Fruit fly (Drosophila melanogaster) whole organism, embryonic: ENCODE measurements around the gene CG8097.

Source experiments
- Aef1 ChIP-seq: fragments of 200-800 bp; sonication (Bioruptor generic); IDR thresholded peaks from 3 replicates; pipeline ENCODE4 v1.3.6; 2022; ENCODE audit warnings: missing biosample characterization, missing genetic modification characterization
- BEAF-32 ChIP-seq: fragments of 200-800 bp; sonication (Bioruptor generic); optimal IDR thresholded peaks from 3 replicates; lab custom pipeline; 2017; ENCODE audit warnings: missing biosample characterization, missing genetic modification characterization, mild to moderate bottlenecking, moderate library complexity, missing genetic modification reagents
- CG10543 ChIP-seq: fragments of 200-800 bp; sonication (Bioruptor generic); optimal IDR thresholded peaks from 3 replicates; lab custom pipeline; 2017; ENCODE audit warnings: missing biosample characterization, mild to moderate bottlenecking, missing genetic modification characterization, moderate library complexity
- CG11398 ChIP-seq: fragments of 200-800 bp; sonication (Bioruptor generic); optimal IDR thresholded peaks from 2 replicates; lab custom pipeline; 2016; ENCODE audit warnings: missing biosample characterization, missing genetic modification characterization
- CG11456 ChIP-seq: fragments of 200-800 bp; sonication (Bioruptor generic); IDR thresholded peaks from 3 replicates; pipeline ENCODE4 v1.3.6; 2022; ENCODE audit warnings: missing biosample characterization, missing genetic modification characterization
- CG13287 ChIP-seq: fragments of 200-800 bp; sonication (Bioruptor generic); IDR thresholded peaks from 2 replicates; pipeline ENCODE4 v1.3.6; 2022; ENCODE audit warnings: missing biosample characterization, missing genetic modification characterization; ENCODE audit not compliant: partially characterized antibody
- CG13894 ChIP-seq: fragments of 200-800 bp; sonication (Bioruptor generic); optimal IDR thresholded peaks from 3 replicates; lab custom pipeline; 2018; ENCODE audit warnings: missing biosample characterization, mild to moderate bottlenecking, missing genetic modification characterization, moderate library complexity
- CG14860 ChIP-seq: fragments of 200-800 bp; sonication (Bioruptor generic); IDR thresholded peaks from 3 replicates; pipeline ENCODE4 v1.3.6; 2022; ENCODE audit warnings: missing biosample characterization, missing genetic modification characterization; ENCODE audit not compliant: partially characterized antibody
- CG15269 ChIP-seq: fragments of 200-800 bp; sonication (Bioruptor generic); optimal IDR thresholded peaks from 2 replicates; lab custom pipeline; 2018; ENCODE audit warnings: missing biosample characterization, mild to moderate bottlenecking, missing genetic modification characterization, moderate library complexity
- CG1529 ChIP-seq: fragments of 200-800 bp; sonication (Bioruptor generic); optimal IDR thresholded peaks from 3 replicates; lab custom pipeline; 2018; ENCODE audit warnings: missing biosample characterization, missing genetic modification characterization
- CG17328 ChIP-seq: fragments of 200-800 bp; sonication (Bioruptor generic); IDR thresholded peaks from 2 replicates; pipeline ENCODE4 v1.3.6; 2022; ENCODE audit warnings: missing biosample characterization, missing genetic modification characterization
- CG17568 ChIP-seq: fragments of 200-800 bp; sonication (Bioruptor generic); optimal IDR thresholded peaks from 2 replicates; lab custom pipeline; 2018; ENCODE audit warnings: missing biosample characterization, mild to moderate bottlenecking, missing genetic modification characterization, moderate library complexity
- CG2712 ChIP-seq: fragments of 200-800 bp; optimal IDR thresholded peaks from 3 replicates; lab custom pipeline; 2019; ENCODE audit warnings: missing biosample characterization, mild to moderate bottlenecking, missing genetic modification characterization, moderate library complexity
- CG2875 ChIP-seq: fragments of 200-800 bp; sonication (Bioruptor generic); optimal IDR thresholded peaks from 2 replicates; lab custom pipeline; 2017; ENCODE audit warnings: missing biosample characterization, mild to moderate bottlenecking, missing genetic modification characterization, missing genetic modification reagents
- CG33557 ChIP-seq: fragments of 200-800 bp; sonication (Bioruptor generic); optimal IDR thresholded peaks from 2 replicates; lab custom pipeline; 2019; ENCODE audit warnings: missing biosample characterization, mild to moderate bottlenecking, missing genetic modification characterization, moderate library complexity
- CG34422 ChIP-seq: fragments of 200-800 bp; sonication (Bioruptor generic); IDR thresholded peaks from 3 replicates; pipeline ENCODE4 v1.3.6; 2022; ENCODE audit warnings: missing biosample characterization, missing genetic modification characterization
- CG6791 ChIP-seq: fragments of 200-800 bp; sonication (Bioruptor generic); IDR thresholded peaks from 3 replicates; pipeline ENCODE4 v1.3.6; 2022; ENCODE audit warnings: missing biosample characterization, missing genetic modification characterization; ENCODE audit not compliant: partially characterized antibody
- CG6854 ChIP-seq: fragments of 200-800 bp; sonication (Bioruptor generic); optimal IDR thresholded peaks from 3 replicates; lab custom pipeline; 2017; ENCODE audit warnings: missing biosample characterization, mild to moderate bottlenecking, missing genetic modification characterization
- CG8388 ChIP-seq: fragments of 200-800 bp; sonication (Bioruptor generic); optimal IDR thresholded peaks from 2 replicates; lab custom pipeline; 2019; ENCODE audit warnings: missing biosample characterization, mild to moderate bottlenecking, missing genetic modification characterization, moderate library complexity
- D19A ChIP-seq: fragments of 200-800 bp; optimal IDR thresholded peaks from 3 replicates; lab custom pipeline; 2019; ENCODE audit warnings: missing biosample characterization, mild to moderate bottlenecking, missing genetic modification characterization, moderate library complexity
- Dip3 ChIP-seq: fragments of 200-800 bp; sonication (Bioruptor generic); optimal IDR thresholded peaks from 3 replicates; lab custom pipeline; 2016; ENCODE audit warnings: missing biosample characterization, missing genetic modification characterization
- Doc2 ChIP-seq: fragments of 200-800 bp; sonication (Bioruptor generic); IDR thresholded peaks from 2 replicates; pipeline ENCODE4 v1.3.6; 2022; ENCODE audit warnings: missing biosample characterization, missing genetic modification characterization
- Dp ChIP-seq: fragments of 200-800 bp; sonication (Bioruptor generic); optimal IDR thresholded peaks from 2 replicates; lab custom pipeline; 2018; ENCODE audit warnings: missing biosample characterization, mild to moderate bottlenecking, missing genetic modification characterization, moderate library complexity
- Ets97D ChIP-seq: fragments of 200-800 bp; sonication (Bioruptor generic); optimal IDR thresholded peaks from 3 replicates; lab custom pipeline; 2016; ENCODE audit warnings: missing biosample characterization, missing genetic modification characterization
- Hmx ChIP-seq: fragments of 200-800 bp; sonication (Bioruptor generic); optimal IDR thresholded peaks from 2 replicates; lab custom pipeline; 2016; ENCODE audit warnings: missing biosample characterization, missing genetic modification characterization
- Med ChIP-seq: fragments of 200-800 bp; sonication (Bioruptor generic); peaks from one replicate; lab custom pipeline; 2016; ENCODE audit warnings: missing biosample characterization, missing genetic modification characterization, mild to moderate bottlenecking, inconsistent platforms, moderate library complexity
- Meics ChIP-seq: fragments of 200-800 bp; sonication (Bioruptor generic); optimal IDR thresholded peaks from 2 replicates; lab custom pipeline; 2017; ENCODE audit warnings: missing biosample characterization, mild to moderate bottlenecking, missing genetic modification characterization
- Nf-YA ChIP-seq: fragments of 200-800 bp; sonication (Bioruptor generic); IDR thresholded peaks from 2 replicates; pipeline ENCODE4 v1.3.6; 2022; ENCODE audit warnings: missing biosample characterization, missing genetic modification characterization
- NfI ChIP-seq: fragments of 200-800 bp; sonication (Bioruptor generic); optimal IDR thresholded peaks from 3 replicates; lab custom pipeline; 2018; ENCODE audit warnings: missing biosample characterization, mild to moderate bottlenecking, missing genetic modification characterization, moderate library complexity
- Ptx1 ChIP-seq: fragments of 200-800 bp; sonication (Bioruptor generic); IDR thresholded peaks from 2 replicates; pipeline ENCODE4 v1.3.6; 2022; ENCODE audit warnings: missing biosample characterization, missing genetic modification characterization
- Sox102F ChIP-seq: fragments of 200-800 bp; sonication (Bioruptor generic); optimal IDR thresholded peaks from 2 replicates; lab custom pipeline; 2018; ENCODE audit warnings: missing biosample characterization, mild to moderate bottlenecking, missing genetic modification characterization, moderate library complexity
- Sry-δ ChIP-seq: fragments of 200-800 bp; sonication (Bioruptor generic); optimal IDR thresholded peaks from 2 replicates; lab custom pipeline; 2016; ENCODE audit warnings: missing biosample characterization, missing genetic modification characterization
- Trl ChIP-seq, 3 experiments: fragments of >200 bp in 2 of 3; fragments of 200-800 bp in 1 of 3; sonication (Bioruptor generic) in 1 of 3; optimal IDR thresholded peaks; 2 replicates in 1 of 3; 3 replicates in 2 of 3; lab custom pipeline; 2016 to 2017; ENCODE audit warnings: missing biosample characterization in 1 of 3, missing genetic modification characterization in 1 of 3
- ab ChIP-seq: fragments of 200-800 bp; sonication (Bioruptor generic); optimal IDR thresholded peaks from 2 replicates; lab custom pipeline; 2016; ENCODE audit warnings: missing biosample characterization, missing genetic modification characterization
- bcd ChIP-seq: fragments of 200-800 bp; sonication (Bioruptor generic); optimal IDR thresholded peaks from 2 replicates; lab custom pipeline; 2017; ENCODE audit warnings: missing biosample characterization, mild to moderate bottlenecking, missing genetic modification characterization
- cato ChIP-seq: fragments of 200-800 bp; sonication (Bioruptor generic); optimal IDR thresholded peaks from 2 replicates; lab custom pipeline; 2016; ENCODE audit warnings: missing biosample characterization, missing genetic modification characterization, borderline replicate concordance
- caup ChIP-seq: fragments of 200-800 bp; sonication (Bioruptor generic); optimal IDR thresholded peaks from 3 replicates; lab custom pipeline; 2017; ENCODE audit warnings: missing biosample characterization, mild to moderate bottlenecking, missing genetic modification characterization, moderate library complexity; ENCODE audit not compliant: severe bottlenecking
- dmrt11E ChIP-seq: fragments of 200-800 bp; sonication (Bioruptor generic); optimal IDR thresholded peaks from 3 replicates; lab custom pipeline; 2018; ENCODE audit warnings: missing biosample characterization, mild to moderate bottlenecking, missing genetic modification characterization, moderate library complexity
- gsb-n ChIP-seq: fragments of 200-800 bp; sonication (Bioruptor generic); optimal IDR thresholded peaks from 3 replicates; lab custom pipeline; 2018; ENCODE audit warnings: missing biosample characterization, mild to moderate bottlenecking, missing genetic modification characterization
- hbn ChIP-seq: fragments of 200-800 bp; sonication (Bioruptor generic); IDR thresholded peaks from 2 replicates; pipeline ENCODE4 v1.3.6; 2022; ENCODE audit warnings: missing biosample characterization, missing genetic modification characterization; ENCODE audit not compliant: partially characterized antibody
- onecut ChIP-seq: fragments of 200-800 bp; sonication (Bioruptor generic); IDR thresholded peaks from 2 replicates; pipeline ENCODE4 v1.3.6; 2022; ENCODE audit warnings: missing biosample characterization, missing genetic modification characterization
- pho ChIP-seq: fragments of 200-800 bp; sonication (Bioruptor generic); optimal IDR thresholded peaks from 2 replicates; lab custom pipeline; 2016; ENCODE audit warnings: missing biosample characterization, missing genetic modification characterization
- phol ChIP-seq: fragments of 200-800 bp; sonication (Bioruptor generic); optimal IDR thresholded peaks from 3 replicates; lab custom pipeline; 2018; ENCODE audit warnings: missing biosample characterization, mild to moderate bottlenecking, missing genetic modification characterization, moderate library complexity
- sc ChIP-seq, 3 experiments: fragments of >200 bp in 2 of 3; fragments of 200-800 bp in 1 of 3; sonication (Bioruptor generic) in 1 of 3; optimal IDR thresholded peaks; 2 replicates in 2 of 3; 3 replicates in 1 of 3; lab custom pipeline; 2017; ENCODE audit warnings: mild to moderate bottlenecking in 1 of 3, missing biosample characterization in 1 of 3, missing genetic modification characterization in 1 of 3, missing genetic modification reagents in 1 of 3
- schlank ChIP-seq: fragments of 200-800 bp; sonication (Bioruptor generic); optimal IDR thresholded peaks from 2 replicates; lab custom pipeline; 2018; ENCODE audit warnings: missing biosample characterization, mild to moderate bottlenecking, missing genetic modification characterization
- tio ChIP-seq: fragments of 200-800 bp; sonication (Bioruptor generic); optimal IDR thresholded peaks from 2 replicates; lab custom pipeline; 2017; ENCODE audit warnings: missing biosample characterization, missing genetic modification characterization, inconsistent platforms
- vnd ChIP-seq: fragments of 200-800 bp; sonication (Bioruptor generic); IDR thresholded peaks from 3 replicates; pipeline ENCODE4 v1.3.6; 2022; ENCODE audit warnings: missing biosample characterization, missing genetic modification characterization; ENCODE audit not compliant: partially characterized antibody
- zfh1 ChIP-seq: fragments of 200-800 bp; sonication (Bioruptor generic); IDR thresholded peaks from 3 replicates; pipeline ENCODE4 v1.3.6; 2022; ENCODE audit warnings: missing biosample characterization, missing genetic modification characterization

CG8097 gene

DNA sequence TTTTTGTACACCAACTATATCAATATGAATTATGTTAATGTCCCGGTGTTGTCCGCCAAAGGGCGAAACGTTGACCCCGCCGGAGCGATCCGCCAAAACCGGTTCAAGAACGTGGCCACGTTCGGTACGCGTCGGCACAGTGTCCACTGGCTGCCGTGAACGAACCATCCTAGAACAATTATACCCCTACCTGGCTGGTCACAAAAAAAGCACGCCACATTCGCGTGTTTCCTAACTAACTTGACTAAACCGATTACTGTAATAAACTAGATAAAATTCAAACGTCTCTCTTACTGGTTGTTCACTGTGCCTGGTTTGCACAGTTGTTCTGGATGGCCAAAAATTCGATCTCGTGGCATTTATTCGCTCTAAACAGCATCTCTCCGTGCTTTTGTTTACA is 3.4 kb upstream of the CG8097 start (continued):
- TF ChIP-seq phol (tag; lab: Kevin White, UChicago): peak; percentile 84
- TF ChIP-seq CG33557: peak; percentile 81
- TF ChIP-seq CG17328 (GFP tag; lab: Robert Waterston, UW): peak; percentile 93
- TF ChIP-seq pho: peak; percentile 90
- TF ChIP-seq Doc2 (GFP tag; lab: Robert Waterston, UW): peak; percentile 38; the same call in 1 of the 2 replicates
- TF ChIP-seq bcd: peak; percentile 91
- TF ChIP-seq CG14860 (GFP tag; lab: Robert Waterston, UW): no peak
- peak; percentile 88 for TF ChIP-seq CG10543 (GFP tag; lab: Kevin White, UChicago)
- peak; percentile 93 for TF ChIP-seq Meics (GFP tag; lab: Kevin White, UChicago)
- peak; percentile 87 for TF ChIP-seq CG13894 (tag; lab: Kevin White, UChicago)
- TF ChIP-seq CG13287 (GFP tag; lab: Robert Waterston, UW): no peak
- no peak for TF ChIP-seq vnd (GFP tag; lab: Robert Waterston, UW)
- peak; percentile 79 for TF ChIP-seq CG6854 (GFP tag; lab: Kevin White, UChicago)
- TF ChIP-seq schlank (tag; lab: Kevin White, UChicago): peak; percentile 92
- TF ChIP-seq Ptx1 (GFP tag; lab: Robert Waterston, UW): peak; percentile 90
- TF ChIP-seq Dp (GFP tag; lab: Kevin White, UChicago): no peak
- peak; percentile 86 for TF ChIP-seq CG11398 (GFP tag; lab: Kevin White, UChicago)
- peak; percentile 8 for TF ChIP-seq BEAF-32 (GFP tag; lab: Kevin White, UChicago)
- no peak for TF ChIP-seq hbn (GFP tag; lab: Robert Waterston, UW)
- TF ChIP-seq Aef1 (GFP tag; lab: Robert Waterston, UW): peak; percentile 93
- TF ChIP-seq CG2712: peak; percentile 90
- TF ChIP-seq dmrt11E (tag; lab: Kevin White, UChicago): peak; percentile 87
- peak; percentile 82 for TF ChIP-seq CG1529
- no peak for TF ChIP-seq Trl (optimal IDR thresholded peaks at IDR 0.05; lab: Kevin White, UChicago)
- TF ChIP-seq Trl (GFP tag; optimal IDR thresholded peaks at IDR 0.05; lab: Kevin White, UChicago): peak; percentile 93
- TF ChIP-seq zfh1 (GFP tag; lab: Robert Waterston, UW): peak; percentile 93
- peak; percentile 93 for TF ChIP-seq caup
- TF ChIP-seq Dip3: peak; percentile 96
- no peak for TF ChIP-seq gsb-n (tag; lab: Kevin White, UChicago)
- peak; percentile 58 for TF ChIP-seq Ets97D (GFP tag; lab: Kevin White, UChicago)
- peak; percentile 76 for TF ChIP-seq Nf-YA (GFP tag; lab: Robert Waterston, UW)
- TF ChIP-seq CG2875 (GFP tag; lab: Kevin White, UChicago): peak; percentile 73
- TF ChIP-seq Med: peak; percentile 99
- TF ChIP-seq ab: peak; percentile 85
- no peak for TF ChIP-seq CG17568
- no peak for TF ChIP-seq CG6791 (GFP tag; lab: Robert Waterston, UW)
- TF ChIP-seq cato (GFP tag; lab: Kevin White, UChicago): peak; percentile 61
- TF ChIP-seq NfI (GFP tag; lab: Kevin White, UChicago): peak; percentile 92
- peak; percentile 84 for TF ChIP-seq Sox102F (GFP tag; lab: Kevin White, UChicago)
- no peak for TF ChIP-seq sc (optimal IDR thresholded peaks at IDR 0.05; lab: Kevin White, UChicago)
- TF ChIP-seq sc (GFP tag; optimal IDR thresholded peaks at IDR 0.05; lab: Kevin White, UChicago): peak; percentile 72
- TF ChIP-seq onecut (GFP tag; lab: Robert Waterston, UW): peak; percentile 87
- TF ChIP-seq CG34422 (GFP tag; lab: Robert Waterston, UW): peak; percentile 94
- peak; percentile 94 for TF ChIP-seq CG15269 (tag; lab: Kevin White, UChicago)
- TF ChIP-seq CG8388 (GFP tag; lab: Kevin White, UChicago): peak; percentile 79
- TF ChIP-seq CG11456 (GFP tag; lab: Robert Waterston, UW): peak; percentile 96
- no peak for TF ChIP-seq tio (GFP tag; lab: Kevin White, UChicago)
- TF ChIP-seq Hmx (GFP tag; lab: Kevin White, UChicago): peak; percentile 63
- TF ChIP-seq D19A (tag; lab: Kevin White, UChicago): peak; percentile 80
- TF ChIP-seq Sry-δ: peak; percentile 53
